Worm (Caenorhabditis elegans) whole organism, L3 larva: ENCODE results near the gene mdt-30.

Experiments used
- elt-3 ChIP-seq, 3 experiments: fragments of 150-350 bp in 1 of 3; sonication (generic microtip) in 2 of 3; optimal IDR thresholded peaks; 2 replicates in 2 of 3; 4 replicates in 1 of 3; lab custom pipeline; 2014 to 2017; ENCODE audit warnings: missing biosample characterization in 3 of 3, missing genetic modification characterization in 3 of 3
- jun-1 ChIP-seq: fragments of 150-350 bp; optimal IDR thresholded peaks from 2 replicates; lab custom pipeline; 2014; ENCODE audit warnings: missing biosample characterization, missing genetic modification reagents, missing genetic modification characterization
- mdl-1 ChIP-seq: fragments of 150-350 bp; optimal IDR thresholded peaks from 2 replicates; lab custom pipeline; 2014; ENCODE audit warnings: missing biosample characterization, missing genetic modification characterization
- nhr-11 ChIP-seq: fragments of 150-350 bp; optimal IDR thresholded peaks from 2 replicates; lab custom pipeline; 2014; ENCODE audit warnings: missing biosample characterization, missing genetic modification characterization
- nhr-237 ChIP-seq: fragments of 150-350 bp; optimal IDR thresholded peaks from 2 replicates; lab custom pipeline; 2014; ENCODE audit warnings: missing biosample characterization, missing genetic modification characterization

DNA sequence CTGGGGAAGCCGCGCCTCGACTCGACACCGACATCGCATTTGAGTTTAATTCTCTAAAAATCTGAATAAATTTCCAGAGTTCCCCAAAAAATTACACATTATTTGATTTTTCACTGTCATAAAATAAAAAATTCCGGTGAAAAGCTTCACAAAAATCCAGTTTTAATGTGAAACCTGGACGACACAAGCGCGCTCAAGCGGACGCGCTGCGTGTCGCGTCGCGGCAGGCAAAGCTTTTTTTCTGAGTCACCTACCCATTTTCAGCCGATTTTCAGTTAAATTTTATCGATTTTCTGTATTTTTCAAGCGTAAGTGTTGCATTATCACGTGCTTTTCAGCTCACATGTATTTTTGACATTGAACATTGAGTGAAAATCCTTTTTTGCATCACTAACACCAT, 18.1 kb downstream of the mdt-30 start, which contains the start of gene cit-1.1:
- TF ChIP-seq elt-3 (tag; optimal IDR thresholded peaks at IDR 0.05; lab: Kevin White, UChicago) (no peak), nhr-237 (tag; lab: Kevin White, UChicago) (no peak), nhr-11 (no peak), jun-1 (no peak), mdl-1 (no peak)
